Worm (Caenorhabditis elegans): ENCODE data around the gene let-721.

DNA sequence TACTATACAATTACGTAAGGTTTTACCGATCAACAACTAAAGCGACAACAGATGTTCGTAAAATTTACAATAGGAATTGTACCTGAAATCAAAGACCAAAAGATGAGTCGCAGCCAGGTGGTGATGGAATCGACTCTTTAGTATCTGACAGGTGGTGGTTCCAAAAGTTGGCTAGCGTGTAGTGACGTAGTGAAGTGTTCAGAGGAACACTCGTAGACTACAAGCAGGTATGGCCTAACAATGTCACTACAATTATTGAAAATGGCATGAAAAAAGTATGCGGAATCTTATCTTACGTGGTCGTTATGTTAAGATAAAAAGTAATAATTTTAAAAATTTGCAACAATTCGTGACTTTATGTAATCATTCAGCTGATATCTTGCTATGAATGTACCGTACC is 25.2 kb downstream of the let-721 start:
- no peak for TF ChIP-seq fax-1 (tag; optimal IDR thresholded peaks at IDR 0.05)
- TF ChIP-seq tbx-2 (tag; optimal IDR thresholded peaks at IDR 0.05) = no peak
- TF ChIP-seq pha-4 (tag; optimal IDR thresholded peaks at IDR 0.05) = no peak
- no peak for TF ChIP-seq nfya-1 (tag; optimal IDR thresholded peaks at IDR 0.05)
- TF ChIP-seq nhr-11 (tag; optimal IDR thresholded peaks at IDR 0.05) = no peak
- no peak for TF ChIP-seq fkh-10 (GFP tag; optimal IDR thresholded peaks at IDR 0.05)
- TF ChIP-seq C08G9.2 (tag; optimal IDR thresholded peaks at IDR 0.05) = no peak
- TF ChIP-seq ama-1 (optimal IDR thresholded peaks at IDR 0.05) = no peak
- no peak for TF ChIP-seq ceh-6 (GFP tag; optimal IDR thresholded peaks at IDR 0.05)

Data from whole organism, late embryonic.